Fruit fly (Drosophila melanogaster) whole organism, embryonic: ENCODE measurements around the gene PGAP1.
A peak's percentile ranks its signal among the peaks of the same experiment; 100 is the strongest.

Experiments
- Abd-B ChIP-seq: fragments of 200-800 bp; sonication (Bioruptor generic); optimal IDR thresholded peaks from 2 replicates; lab custom pipeline; 2018; ENCODE audit warnings: missing biosample characterization, mild to moderate bottlenecking, missing genetic modification characterization, moderate library complexity
- Ada2b ChIP-seq: fragments of 200-800 bp; sonication (Bioruptor generic); IDR thresholded peaks from 2 replicates; pipeline ENCODE4 v1.3.6; 2022; ENCODE audit warnings: missing biosample characterization, missing genetic modification characterization
- Adf1 ChIP-seq: fragments of 200-800 bp; sonication (Bioruptor generic); IDR thresholded peaks from 2 replicates; pipeline ENCODE4 v1.3.6; 2022; ENCODE audit warnings: missing biosample characterization, missing genetic modification characterization
- Antp ChIP-seq: fragments of 200-800 bp; sonication (Bioruptor generic); optimal IDR thresholded peaks from 3 replicates; lab custom pipeline; 2016; ENCODE audit warnings: missing biosample characterization, missing genetic modification characterization
- CG10543 ChIP-seq: fragments of 200-800 bp; sonication (Bioruptor generic); optimal IDR thresholded peaks from 3 replicates; lab custom pipeline; 2017; ENCODE audit warnings: missing biosample characterization, mild to moderate bottlenecking, missing genetic modification characterization, moderate library complexity
- CG11504 ChIP-seq: fragments of 200-800 bp; sonication (Bioruptor generic); optimal IDR thresholded peaks from 3 replicates; lab custom pipeline; 2019; ENCODE audit warnings: missing biosample characterization, mild to moderate bottlenecking, missing genetic modification characterization, moderate library complexity
- CG13123 ChIP-seq: fragments of 200-800 bp; sonication (Bioruptor generic); optimal IDR thresholded peaks from 2 replicates; lab custom pipeline; 2016; ENCODE audit warnings: missing biosample characterization, missing genetic modification characterization
- CG14050 ChIP-seq: fragments of 200-800 bp; sonication (Bioruptor generic); IDR thresholded peaks from 3 replicates; pipeline ENCODE4 v1.3.6; 2022; ENCODE audit warnings: missing biosample characterization, missing genetic modification characterization
- CG15269 ChIP-seq: fragments of 200-800 bp; sonication (Bioruptor generic); optimal IDR thresholded peaks from 2 replicates; lab custom pipeline; 2018; ENCODE audit warnings: missing biosample characterization, mild to moderate bottlenecking, missing genetic modification characterization, moderate library complexity
- CG17328 ChIP-seq: fragments of 200-800 bp; sonication (Bioruptor generic); IDR thresholded peaks from 2 replicates; pipeline ENCODE4 v1.3.6; 2022; ENCODE audit warnings: missing biosample characterization, missing genetic modification characterization
- CG32767 ChIP-seq: fragments of 200-800 bp; sonication (Bioruptor generic); IDR thresholded peaks from 2 replicates; pipeline ENCODE4 v1.3.6; 2022; ENCODE audit warnings: missing biosample characterization, missing genetic modification characterization
- CG3995 ChIP-seq: fragments of 200-800 bp; sonication (Bioruptor generic); optimal IDR thresholded peaks from 3 replicates; lab custom pipeline; 2016; ENCODE audit warnings: missing biosample characterization, missing genetic modification characterization
- CG6791 ChIP-seq: fragments of 200-800 bp; sonication (Bioruptor generic); IDR thresholded peaks from 3 replicates; pipeline ENCODE4 v1.3.6; 2022; ENCODE audit warnings: missing biosample characterization, missing genetic modification characterization; ENCODE audit not compliant: partially characterized antibody
- CG6813 ChIP-seq: fragments of 200-800 bp; sonication (Bioruptor generic); optimal IDR thresholded peaks from 2 replicates; lab custom pipeline; 2017; ENCODE audit warnings: missing biosample characterization, missing genetic modification characterization, mild to moderate bottlenecking, moderate library complexity, missing genetic modification reagents
- CG7928 ChIP-seq: fragments of 200-800 bp; sonication (Bioruptor generic); optimal IDR thresholded peaks from 2 replicates; lab custom pipeline; 2017; ENCODE audit warnings: missing biosample characterization, mild to moderate bottlenecking, missing genetic modification characterization
- CG8924 ChIP-seq: fragments of 200-800 bp; optimal IDR thresholded peaks from 3 replicates; lab custom pipeline; 2019; ENCODE audit warnings: missing biosample characterization, mild to moderate bottlenecking, missing genetic modification characterization, moderate library complexity
- CG9817 ChIP-seq: fragments of 200-800 bp; sonication (Bioruptor generic); optimal IDR thresholded peaks from 2 replicates; lab custom pipeline; 2018; ENCODE audit warnings: missing biosample characterization, mild to moderate bottlenecking, missing genetic modification characterization, moderate library complexity
- CG9932 ChIP-seq: fragments of 200-800 bp; sonication (Bioruptor generic); IDR thresholded peaks from 2 replicates; pipeline ENCODE4 v1.3.6; 2022; ENCODE audit warnings: missing biosample characterization, missing genetic modification characterization
- Dll ChIP-seq: fragments of 200-800 bp; sonication (Bioruptor generic); IDR thresholded peaks from 4 replicates; pipeline ENCODE4 v1.3.6; 2022; ENCODE audit warnings: missing biosample characterization, missing genetic modification characterization; ENCODE audit not compliant: partially characterized antibody
- Doc2 ChIP-seq: fragments of 200-800 bp; sonication (Bioruptor generic); IDR thresholded peaks from 2 replicates; pipeline ENCODE4 v1.3.6; 2022; ENCODE audit warnings: missing biosample characterization, missing genetic modification characterization
- Hr3 ChIP-seq: fragments of 200-800 bp; sonication (Bioruptor generic); optimal IDR thresholded peaks from 3 replicates; lab custom pipeline; 2016; ENCODE audit warnings: missing biosample characterization, missing genetic modification characterization
- Hsf ChIP-seq: fragments of 200-800 bp; sonication (Bioruptor generic); optimal IDR thresholded peaks from 3 replicates; lab custom pipeline; 2016; ENCODE audit warnings: missing biosample characterization, missing genetic modification characterization
- MBD-R2 ChIP-seq: fragments of 200-800 bp; sonication (Bioruptor generic); IDR thresholded peaks from 2 replicates; pipeline ENCODE4 v1.3.6; 2022; ENCODE audit warnings: missing biosample characterization, missing genetic modification characterization
- Poxn ChIP-seq: fragments of 200-800 bp; sonication (Bioruptor generic); IDR thresholded peaks from 2 replicates; pipeline ENCODE4 v1.3.6; 2022; ENCODE audit warnings: missing biosample characterization, missing genetic modification characterization
- Ptx1 ChIP-seq: fragments of 200-800 bp; sonication (Bioruptor generic); IDR thresholded peaks from 2 replicates; pipeline ENCODE4 v1.3.6; 2022; ENCODE audit warnings: missing biosample characterization, missing genetic modification characterization
- Spps ChIP-seq: fragments of 200-800 bp; sonication (Bioruptor generic); optimal IDR thresholded peaks from 2 replicates; lab custom pipeline; 2018; ENCODE audit warnings: missing biosample characterization, mild to moderate bottlenecking, missing genetic modification characterization
- Ssrp ChIP-seq: fragments of 200-800 bp; sonication (Bioruptor generic); optimal IDR thresholded peaks from 2 replicates; lab custom pipeline; 2018; ENCODE audit warnings: missing biosample characterization, mild to moderate bottlenecking, missing genetic modification characterization, moderate library complexity
- al ChIP-seq: fragments of 200-800 bp; sonication (Bioruptor generic); IDR thresholded peaks from 2 replicates; pipeline ENCODE4 v1.3.6; 2022; ENCODE audit warnings: missing biosample characterization, missing genetic modification characterization
- bbx ChIP-seq: fragments of 200-800 bp; sonication (Bioruptor generic); IDR thresholded peaks from 2 replicates; pipeline ENCODE4 v1.3.6; 2022; ENCODE audit warnings: missing biosample characterization, missing genetic modification characterization; ENCODE audit not compliant: partially characterized antibody
- btn ChIP-seq: fragments of 200-800 bp; sonication (Bioruptor generic); optimal IDR thresholded peaks from 2 replicates; lab custom pipeline; 2016; ENCODE audit warnings: missing biosample characterization, missing genetic modification characterization
- caup ChIP-seq: fragments of 200-800 bp; sonication (Bioruptor generic); optimal IDR thresholded peaks from 3 replicates; lab custom pipeline; 2017; ENCODE audit warnings: missing biosample characterization, mild to moderate bottlenecking, missing genetic modification characterization, moderate library complexity; ENCODE audit not compliant: severe bottlenecking
- chif ChIP-seq, 2 experiments: fragments of 200-800 bp; sonication (Bioruptor generic); optimal IDR thresholded peaks; 3 replicates each; lab custom pipeline; 2016; ENCODE audit warnings: missing biosample characterization in 2 of 2, missing genetic modification characterization in 2 of 2
- chinmo ChIP-seq: fragments of 200-800 bp; sonication (Bioruptor generic); IDR thresholded peaks from 4 replicates; pipeline ENCODE4 v1.3.6; 2022; ENCODE audit warnings: missing biosample characterization, missing genetic modification characterization; ENCODE audit not compliant: partially characterized antibody
- corto ChIP-seq: fragments of 200-800 bp; sonication (Bioruptor generic); optimal IDR thresholded peaks from 2 replicates; lab custom pipeline; 2016; ENCODE audit warnings: missing biosample characterization, mild to moderate bottlenecking, missing genetic modification characterization, moderate library complexity
- dmrt99B ChIP-seq: fragments of 200-800 bp; sonication (Bioruptor generic); optimal IDR thresholded peaks from 2 replicates; lab custom pipeline; 2018; ENCODE audit warnings: missing biosample characterization, mild to moderate bottlenecking, missing genetic modification characterization, moderate library complexity
- emc ChIP-seq: fragments of 200-800 bp; sonication (Bioruptor generic); optimal IDR thresholded peaks from 2 replicates; lab custom pipeline; 2016; ENCODE audit warnings: missing biosample characterization, missing genetic modification characterization
- fd102C ChIP-seq: fragments of 200-800 bp; sonication (Bioruptor generic); optimal IDR thresholded peaks from 2 replicates; lab custom pipeline; 2018; ENCODE audit warnings: missing biosample characterization, mild to moderate bottlenecking, missing genetic modification characterization, moderate library complexity
- hb ChIP-seq: fragments of 200-800 bp; sonication (Bioruptor generic); IDR thresholded peaks from 3 replicates; pipeline ENCODE4 v1.3.6; 2022; ENCODE audit warnings: missing biosample characterization, missing genetic modification characterization; ENCODE audit not compliant: partially characterized antibody
- hbn ChIP-seq: fragments of 200-800 bp; sonication (Bioruptor generic); IDR thresholded peaks from 2 replicates; pipeline ENCODE4 v1.3.6; 2022; ENCODE audit warnings: missing biosample characterization, missing genetic modification characterization; ENCODE audit not compliant: partially characterized antibody
- her ChIP-seq: fragments of 200-800 bp; sonication (Bioruptor generic); optimal IDR thresholded peaks from 2 replicates; lab custom pipeline; 2016; ENCODE audit warnings: missing biosample characterization, missing genetic modification characterization
- pum ChIP-seq: fragments of 200-800 bp; sonication (Bioruptor generic); optimal IDR thresholded peaks from 2 replicates; lab custom pipeline; 2016; ENCODE audit warnings: missing biosample characterization, missing genetic modification characterization
- schlank ChIP-seq: fragments of 200-800 bp; sonication (Bioruptor generic); optimal IDR thresholded peaks from 2 replicates; lab custom pipeline; 2018; ENCODE audit warnings: missing biosample characterization, mild to moderate bottlenecking, missing genetic modification characterization
- sima ChIP-seq: fragments of 200-800 bp; sonication (Bioruptor generic); optimal IDR thresholded peaks from 2 replicates; lab custom pipeline; 2016; ENCODE audit warnings: missing biosample characterization, missing genetic modification characterization
- sug ChIP-seq: fragments of 200-800 bp; optimal IDR thresholded peaks from 2 replicates; lab custom pipeline; 2019; ENCODE audit warnings: missing biosample characterization, mild to moderate bottlenecking, missing genetic modification characterization, moderate library complexity
- tio ChIP-seq: fragments of 200-800 bp; sonication (Bioruptor generic); optimal IDR thresholded peaks from 2 replicates; lab custom pipeline; 2017; ENCODE audit warnings: missing biosample characterization, missing genetic modification characterization, inconsistent platforms
- tna ChIP-seq: fragments of 200-800 bp; sonication (Bioruptor generic); IDR thresholded peaks from 2 replicates; pipeline ENCODE4 v1.3.6; 2022; ENCODE audit warnings: missing biosample characterization, missing genetic modification characterization; ENCODE audit not compliant: partially characterized antibody
- trh ChIP-seq: fragments of 200-800 bp; sonication (Bioruptor generic); optimal IDR thresholded peaks from 2 replicates; lab custom pipeline; 2016; ENCODE audit warnings: missing biosample characterization, missing genetic modification characterization
- twi ChIP-seq: fragments of 200-800 bp; optimal IDR thresholded peaks from 2 replicates; lab custom pipeline; 2019; ENCODE audit warnings: missing biosample characterization, mild to moderate bottlenecking, missing genetic modification characterization, moderate library complexity
- unc-4 ChIP-seq: fragments of 200-800 bp; sonication (Bioruptor generic); IDR thresholded peaks from 2 replicates; pipeline ENCODE4 v1.3.6; 2022; ENCODE audit warnings: missing biosample characterization, missing genetic modification characterization; ENCODE audit not compliant: partially characterized antibody
- zf30C ChIP-seq: fragments of 200-800 bp; sonication (Bioruptor generic); optimal IDR thresholded peaks from 3 replicates; lab custom pipeline; 2018; ENCODE audit warnings: missing biosample characterization, mild to moderate bottlenecking, missing genetic modification characterization

Gene PGAP1

DNA sequence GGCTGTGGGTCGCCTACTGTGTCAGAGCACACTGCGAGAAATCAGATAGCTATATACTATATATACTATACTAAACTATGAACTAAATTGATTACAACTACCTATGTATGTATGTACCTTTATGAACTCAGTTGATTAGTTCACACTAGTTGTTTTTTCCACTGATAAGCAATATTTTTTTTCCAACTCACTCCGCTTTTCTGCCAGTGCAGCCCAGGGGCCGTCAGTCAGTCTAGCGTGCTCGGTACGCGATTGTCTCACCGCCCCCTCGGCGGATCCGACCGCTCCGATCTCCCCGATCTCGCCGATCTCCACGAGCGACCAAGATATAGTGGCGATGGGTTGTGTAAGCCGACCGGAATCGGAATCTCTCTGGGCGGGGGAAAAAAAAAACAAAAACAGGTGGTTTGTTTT is 16.6 kb upstream of the PGAP1 start (continued):
- TF ChIP-seq CG8924 (peak; percentile 88), CG17328 (GFP tag; lab: Robert Waterston, UW) (peak; percentile 77), caup (peak; percentile 87), Hsf (GFP tag; lab: Kevin White, UChicago) (peak; percentile 68), hbn (GFP tag; lab: Robert Waterston, UW) (no peak), Poxn (peak; percentile 72), Doc2 (GFP tag; lab: Robert Waterston, UW) (peak; percentile 78), emc (peak; percentile 47), hb (GFP tag; lab: Robert Waterston, UW) (no peak), CG9932 (GFP tag; lab: Robert Waterston, UW) (peak; percentile 90), sug (tag; lab: Kevin White, UChicago) (peak; percentile 80), twi (tag; lab: Kevin White, UChicago) (no peak), bbx (GFP tag; lab: Robert Waterston, UW) (no peak), CG11504 (tag; lab: Kevin White, UChicago) (peak; percentile 92), her (GFP tag; lab: Kevin White, UChicago) (peak; percentile 38), CG32767 (peak; percentile 84), CG15269 (peak; percentile 84), trh (peak; percentile 43), Ssrp (peak; percentile 59), tna (no peak), schlank (tag; lab: Kevin White, UChicago) (peak; percentile 67), chif (GFP tag; optimal IDR thresholded peaks at IDR 0.05; lab: Kevin White, UChicago) (peak; percentile 48 to 76), CG13123 (no peak), CG9817 (tag; lab: Kevin White, UChicago) (peak; percentile 83), MBD-R2 (GFP tag; lab: Robert Waterston, UW) (peak; percentile 79), CG7928 (GFP tag; lab: Kevin White, UChicago) (peak; percentile 58), CG10543 (peak; percentile 89), unc-4 (GFP tag; lab: Robert Waterston, UW) (no peak), sima (no peak), Adf1 (GFP tag; lab: Robert Waterston, UW) (peak; percentile 55), CG3995 (GFP tag; lab: Kevin White, UChicago) (no peak), fd102C (GFP tag; lab: Kevin White, UChicago) (no peak), chinmo (0 out of 4 replicates have a peak, but pooled peaks have one; percentile 22), Hr3 (peak; percentile 59), Abd-B (GFP tag; lab: Kevin White, UChicago) (peak; percentile 57), dmrt99B (tag; lab: Kevin White, UChicago) (peak; percentile 89), corto (GFP tag; lab: Kevin White, UChicago) (no peak), CG14050 (peak; percentile 74), tio (GFP tag; lab: Kevin White, UChicago) (peak; percentile 35), al (GFP tag; lab: Robert Waterston, UW) (peak; percentile 93), Ptx1 (GFP tag; lab: Robert Waterston, UW) (peak; percentile 95), CG6791 (no peak), Dll (GFP tag; lab: Robert Waterston, UW) (no peak), pum (GFP tag; lab: Kevin White, UChicago) (peak; percentile 62), Ada2b (GFP tag; lab: Robert Waterston, UW) (peak; percentile 93), zf30C (peak; percentile 40), Antp (GFP tag; lab: Kevin White, UChicago) (peak; percentile 60), CG6813 (peak; percentile 76), Spps (tag; lab: Kevin White, UChicago) (no peak), btn (GFP tag; lab: Kevin White, UChicago) (peak; percentile 12)
